Worm (Caenorhabditis elegans) whole organism, L4 larva: ENCODE results near the gene C07D8.5.

Experiments
- F10B5.3 ChIP-seq: sonication (generic microtip); optimal IDR thresholded peaks from 2 replicates; lab custom pipeline; 2016; ENCODE audit warnings: mild to moderate bottlenecking, missing genetic modification characterization, missing compliant biosample characterization
- F26F4.8 ChIP-seq: fragments of 200-800 bp; sonication (Bioruptor generic); conservative IDR thresholded peaks from 2 replicates; pipeline ENCODE4 v1.3.6; 2022; ENCODE audit warnings: missing genetic modification characterization, missing compliant biosample characterization
- F49E8.2 ChIP-seq: sonication (generic microtip); optimal IDR thresholded peaks from 2 replicates; lab custom pipeline; 2016; ENCODE audit warnings: missing compliant biosample characterization, mild to moderate bottlenecking, missing genetic modification characterization, borderline replicate concordance
- T20F7.1 ChIP-seq: fragments of 200-800 bp; sonication (Bioruptor generic); optimal IDR thresholded peaks from 2 replicates; lab custom pipeline; 2018; ENCODE audit warnings: mild to moderate bottlenecking, missing genetic modification characterization, missing compliant biosample characterization
- T26A8.4 ChIP-seq: fragments of 200-800 bp; sonication (Bioruptor generic); IDR thresholded peaks from 2 replicates; pipeline ENCODE4 v1.3.6; 2022; ENCODE audit warnings: missing genetic modification characterization, missing compliant biosample characterization
- Y48G9A.11 ChIP-seq: fragments of 200-800 bp; sonication (Bioruptor generic); IDR thresholded peaks from 2 replicates; pipeline ENCODE4 v1.3.6; 2022; ENCODE audit warnings: missing genetic modification reagents, missing genetic modification characterization, missing compliant biosample characterization
- Y5F2A.4 ChIP-seq: fragments of 200-800 bp; sonication (Bioruptor generic); optimal IDR thresholded peaks from 2 replicates; lab custom pipeline; 2018; ENCODE audit warnings: mild to moderate bottlenecking, missing genetic modification characterization, missing compliant biosample characterization
- ZK546.5 ChIP-seq, 2 experiments: sonication (generic microtip); optimal IDR thresholded peaks; 2 replicates each; lab custom pipeline; 2017; ENCODE audit warnings: missing biosample characterization in 2 of 2, missing genetic modification characterization in 2 of 2
- aha-1 ChIP-seq: fragments of 150-350 bp; peaks from one replicate; lab custom pipeline; 2014; ENCODE audit warnings: missing biosample characterization, missing genetic modification characterization
- ama-1 ChIP-seq: fragments of 150-350 bp; optimal IDR thresholded peaks from 2 replicates; lab custom pipeline; 2014; ENCODE audit warnings: inconsistent platforms, mixed read lengths
- ceh-20 ChIP-seq: fragments of 200-800 bp; sonication (Bioruptor generic); IDR thresholded peaks from 2 replicates; pipeline ENCODE4 v1.3.6; 2022; ENCODE audit warnings: missing genetic modification reagents, missing genetic modification characterization, missing compliant biosample characterization
- daf-16 ChIP-seq, 3 experiments: sonication (generic microtip); optimal IDR thresholded peaks; 2 replicates each; lab custom pipeline; 2016 to 2017; ENCODE audit warnings: missing genetic modification characterization in 3 of 3, missing genetic modification reagents in 3 of 3, mild to moderate bottlenecking in 2 of 3, missing compliant biosample characterization in 2 of 3, missing biosample characterization in 1 of 3, moderate library complexity in 1 of 3
- daf-8 ChIP-seq: fragments of 200-800 bp; sonication (Bioruptor generic); IDR thresholded peaks from 2 replicates; pipeline ENCODE4 v1.3.6; 2022; ENCODE audit warnings: missing genetic modification characterization, missing compliant biosample characterization
- dmd-6 ChIP-seq: fragments of 200-800 bp; sonication (Bioruptor generic); IDR thresholded peaks from 2 replicates; pipeline ENCODE4 v1.3.6; 2022; ENCODE audit warnings: missing genetic modification reagents, missing genetic modification characterization, missing compliant biosample characterization
- dve-1 ChIP-seq: sonication (generic microtip); optimal IDR thresholded peaks from 2 replicates; lab custom pipeline; 2017; ENCODE audit warnings: antibody characterized with exemption, mild to moderate bottlenecking, missing genetic modification characterization, missing compliant biosample characterization; ENCODE audit not compliant: insufficient read depth
- hlh-11 ChIP-seq: fragments of 200-800 bp; sonication (Bioruptor generic); optimal IDR thresholded peaks from 2 replicates; lab custom pipeline; 2018; ENCODE audit warnings: mild to moderate bottlenecking, missing genetic modification characterization, missing compliant biosample characterization
- hlh-30 ChIP-seq: sonication (generic microtip); optimal IDR thresholded peaks from 2 replicates; lab custom pipeline; 2017; ENCODE audit warnings: antibody characterized with exemption, mild to moderate bottlenecking, missing genetic modification characterization, missing compliant biosample characterization; ENCODE audit not compliant: insufficient read depth
- jun-1 ChIP-seq: fragments of 150-350 bp; optimal IDR thresholded peaks from 2 replicates; lab custom pipeline; 2014; ENCODE audit warnings: missing biosample characterization, missing genetic modification reagents, missing genetic modification characterization
- lin-1 ChIP-seq: fragments of 200-800 bp; sonication (Bioruptor generic); IDR thresholded peaks from 2 replicates; pipeline ENCODE4 v1.3.6; 2022; ENCODE audit warnings: missing genetic modification reagents, missing genetic modification characterization, missing compliant biosample characterization
- madf-9 ChIP-seq: fragments of 200-800 bp; sonication (Bioruptor generic); conservative IDR thresholded peaks from 2 replicates; pipeline ENCODE4 v1.3.6; 2022; ENCODE audit warnings: missing genetic modification reagents, missing genetic modification characterization, missing compliant biosample characterization
- mdt-29 ChIP-seq: fragments of 200-800 bp; sonication (Bioruptor generic); IDR thresholded peaks from 2 replicates; pipeline ENCODE4 v1.3.6; 2022; ENCODE audit warnings: missing genetic modification reagents, missing genetic modification characterization, missing compliant biosample characterization
- mep-1 ChIP-seq: fragments of 150-350 bp; sonication (generic microtip); optimal IDR thresholded peaks from 3 replicates; lab custom pipeline; 2014; ENCODE audit warnings: missing biosample characterization, missing genetic modification characterization
- mes-2 ChIP-seq: sonication (generic microtip); optimal IDR thresholded peaks from 2 replicates; lab custom pipeline; 2016; ENCODE audit warnings: missing genotype, mild to moderate bottlenecking, missing genetic modification characterization, missing compliant biosample characterization; ENCODE audit not compliant: poor library complexity, severe bottlenecking
- mxl-2 ChIP-seq: fragments of 200-800 bp; sonication (Bioruptor generic); conservative IDR thresholded peaks from 2 replicates; pipeline ENCODE4 v1.3.6; 2022; ENCODE audit warnings: missing genetic modification reagents, missing genetic modification characterization, missing compliant biosample characterization
- nhr-10 ChIP-seq: fragments of 150-350 bp; optimal IDR thresholded peaks from 2 replicates; lab custom pipeline; 2014; ENCODE audit warnings: missing biosample characterization, missing genetic modification characterization
- nhr-102 ChIP-seq: sonication (generic microtip); optimal IDR thresholded peaks from 2 replicates; lab custom pipeline; 2016; ENCODE audit warnings: mild to moderate bottlenecking, missing genetic modification characterization, moderate library complexity, missing compliant biosample characterization
- nhr-28 ChIP-seq: fragments of 150-350 bp; optimal IDR thresholded peaks from 2 replicates; lab custom pipeline; 2014; ENCODE audit warnings: missing biosample characterization, missing genetic modification characterization
- nhr-6 ChIP-seq: fragments of 150-350 bp; optimal IDR thresholded peaks from 2 replicates; lab custom pipeline; 2014; ENCODE audit warnings: missing biosample characterization, missing genetic modification characterization
- nhr-77 ChIP-seq: fragments of 150-350 bp; optimal IDR thresholded peaks from 2 replicates; lab custom pipeline; 2014; ENCODE audit warnings: missing biosample characterization, missing genetic modification characterization
- pha-4 ChIP-seq, 2 experiments: fragments of 150-350 bp in 1 of 2; fragments of 200-800 bp in 1 of 2; sonication (Bioruptor generic) in 1 of 2; IDR thresholded peaks in 1 of 2; optimal IDR thresholded peaks in 1 of 2; 2 replicates each; pipeline versions ENCODE4 v1.3.6 to Lab custom; 2014 to 2022; ENCODE audit warnings: missing genetic modification characterization in 2 of 2, missing genetic modification reagents in 2 of 2, missing biosample characterization in 1 of 2, missing compliant biosample characterization in 1 of 2
- php-3 ChIP-seq: fragments of 200-800 bp; sonication (Bioruptor generic); IDR thresholded peaks from 2 replicates; pipeline ENCODE4 v1.3.6; 2022; ENCODE audit warnings: missing genetic modification reagents, missing genetic modification characterization, missing compliant biosample characterization
- pqm-1 ChIP-seq: sonication (generic microtip); optimal IDR thresholded peaks from 2 replicates; lab custom pipeline; 2017; ENCODE audit warnings: missing biosample characterization, missing genetic modification characterization
- saeg-2 ChIP-seq: fragments of 200-800 bp; sonication (Bioruptor generic); IDR thresholded peaks from 2 replicates; pipeline ENCODE4 v1.3.6; 2022; ENCODE audit warnings: missing genetic modification reagents, missing genetic modification characterization, missing compliant biosample characterization
- skn-1 ChIP-seq: fragments of 150-350 bp; optimal IDR thresholded peaks from 2 replicates; lab custom pipeline; 2014; ENCODE audit warnings: missing biosample characterization, missing genetic modification characterization
- spr-3 ChIP-seq: fragments of 200-800 bp; sonication (Bioruptor generic); optimal IDR thresholded peaks from 2 replicates; lab custom pipeline; 2018; ENCODE audit warnings: mild to moderate bottlenecking, missing genetic modification characterization, missing compliant biosample characterization
- tra-1 ChIP-seq: fragments of 200-800 bp; sonication (Bioruptor generic); IDR thresholded peaks from 2 replicates; pipeline ENCODE4 v1.3.6; 2022; ENCODE audit warnings: missing genetic modification reagents, missing genetic modification characterization, missing compliant biosample characterization
- unc-62 ChIP-seq, 3 experiments: fragments of 150-350 bp in 1 of 3; sonication (generic microtip); optimal IDR thresholded peaks in 2 of 3; peaks in 1 of 3; 1 replicate in 1 of 3; 2 replicates in 2 of 3; lab custom pipeline; 2014 to 2017; ENCODE audit warnings: missing biosample characterization in 3 of 3, missing genetic modification characterization in 3 of 3, missing genetic modification reagents in 3 of 3, missing genotype in 1 of 3
- zag-1 ChIP-seq: fragments of 150-350 bp; optimal IDR thresholded peaks from 2 replicates; lab custom pipeline; 2014; ENCODE audit warnings: missing biosample characterization, missing genetic modification characterization
- zfp-2 ChIP-seq: sonication (generic microtip); optimal IDR thresholded peaks from 2 replicates; lab custom pipeline; 2016; ENCODE audit warnings: mild to moderate bottlenecking, missing genetic modification characterization, missing compliant biosample characterization
- zfp-3 ChIP-seq: fragments of 200-800 bp; sonication (Bioruptor generic); conservative IDR thresholded peaks from 2 replicates; pipeline ENCODE4 v1.3.6; 2022; ENCODE audit warnings: missing genetic modification reagents, missing genetic modification characterization, missing compliant biosample characterization

Gene C07D8.5

DNA sequence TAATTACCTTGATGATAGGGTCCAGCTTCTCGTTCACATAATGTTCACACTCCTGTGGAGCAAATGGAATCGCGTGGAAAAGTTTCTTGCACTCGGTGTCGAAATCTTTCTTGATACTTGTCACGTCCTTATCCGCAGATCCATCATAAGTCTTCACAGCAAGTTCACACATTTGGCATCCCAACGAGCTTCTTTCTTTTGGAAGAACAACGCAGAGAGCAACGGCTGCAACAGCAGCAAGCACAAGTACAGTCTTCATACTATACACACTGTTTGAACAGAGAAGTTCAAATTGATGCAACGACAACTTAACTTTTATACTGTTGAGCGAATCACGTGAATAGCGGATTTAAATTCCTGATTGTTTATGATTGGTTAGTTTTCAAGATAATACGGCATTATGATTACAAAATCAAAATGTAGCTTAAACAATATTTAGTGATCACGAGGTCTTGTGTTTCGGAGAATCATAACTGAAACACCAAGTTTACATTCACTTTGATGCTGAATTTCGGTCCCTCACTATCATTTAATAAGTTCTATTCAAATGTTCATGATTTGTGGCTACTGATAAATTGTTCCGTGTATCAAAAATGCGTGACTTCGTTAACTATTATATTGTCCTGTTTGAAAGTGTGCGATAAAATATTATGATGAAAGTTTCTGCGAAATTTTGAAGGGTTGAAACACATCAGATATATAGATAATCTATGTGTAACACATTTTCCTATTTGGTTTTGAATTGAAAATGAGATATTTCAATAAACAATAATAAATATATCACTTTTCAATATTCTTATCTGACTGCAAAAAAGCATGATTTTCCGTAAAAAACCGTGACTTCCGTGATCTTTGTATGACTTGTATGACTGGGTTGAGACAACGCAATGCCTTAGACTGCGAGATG, 27.1 kb upstream of the C07D8.5 start, which contains the start of the genes spp-2 and spp-6:
Gene spp-2, minus strand, starts transcription at position 334 of the 907 bp plus-strand sequence.
Gene spp-6, plus strand, starts transcription at position 857 of the 907 bp plus-strand sequence.
- TF ChIP-seq T26A8.4 (GFP tag; lab: Robert Waterston, UW) (peak; percentile 63; the same call in 1 of the 2 replicates), skn-1 (tag; lab: Kevin White, UChicago) (no peak), T20F7.1 (GFP tag; lab: Kevin White, UChicago) (no peak), daf-16 (GFP tag; optimal IDR thresholded peaks at IDR 0.05; lab: Kevin White, UChicago) (no peak), daf-16 (tag; optimal IDR thresholded peaks at IDR 0.05; lab: Kevin White, UChicago) (peak; percentile 89), jun-1 (tag; lab: Kevin White, UChicago) (no peak), saeg-2 (GFP tag; lab: Robert Waterston, UW) (peak; percentile 75; the same call in 1 of the 2 replicates), dve-1 (tag; lab: Kevin White, UChicago) (peak; percentile 86), nhr-28 (tag; lab: Kevin White, UChicago) (peak; percentile 38), F10B5.3 (tag; lab: Kevin White, UChicago) (no peak), ZK546.5 (tag; optimal IDR thresholded peaks at IDR 0.05; lab: Kevin White, UChicago) (no peak), madf-9 (GFP tag; lab: Robert Waterston, UW) (no peak), mdt-29 (peak; percentile 21; the same call in 1 of the 2 replicates), nhr-6 (tag; lab: Kevin White, UChicago) (peak; percentile 53), ama-1 (lab: Kevin White, UChicago) (peak; percentile 7), zag-1 (tag; lab: Kevin White, UChicago) (no peak), mes-2 (peak; percentile 29), spr-3 (GFP tag; lab: Kevin White, UChicago) (no peak), hlh-11 (peak; percentile 65), pha-4 (GFP tag; IDR thresholded peaks at IDR 0.05; lab: Robert Waterston, UW) (peak; percentile 16; the same call in 1 of the 2 replicates), pha-4 (tag; optimal IDR thresholded peaks at IDR 0.05; lab: Kevin White, UChicago) (no peak), dmd-6 (GFP tag; lab: Robert Waterston, UW) (peak; percentile 76), ceh-20 (GFP tag; lab: Robert Waterston, UW) (peak; percentile 55; the same call in 1 of the 2 replicates), nhr-102 (tag; lab: Kevin White, UChicago) (peak; percentile 10), F49E8.2 (no peak), nhr-10 (tag; lab: Kevin White, UChicago) (peak; percentile 12), pqm-1 (peak; percentile 96), unc-62 (GFP tag; optimal IDR thresholded peaks at IDR 0.05 in 1 of 2; lab: Kevin White, UChicago) (peak in 1 of 2 experiments; percentile 88), unc-62 (tag; optimal IDR thresholded peaks at IDR 0.05; lab: Kevin White, UChicago) (no peak), mxl-2 (no peak), nhr-77 (tag; lab: Kevin White, UChicago) (peak; percentile 0)

DNA sequence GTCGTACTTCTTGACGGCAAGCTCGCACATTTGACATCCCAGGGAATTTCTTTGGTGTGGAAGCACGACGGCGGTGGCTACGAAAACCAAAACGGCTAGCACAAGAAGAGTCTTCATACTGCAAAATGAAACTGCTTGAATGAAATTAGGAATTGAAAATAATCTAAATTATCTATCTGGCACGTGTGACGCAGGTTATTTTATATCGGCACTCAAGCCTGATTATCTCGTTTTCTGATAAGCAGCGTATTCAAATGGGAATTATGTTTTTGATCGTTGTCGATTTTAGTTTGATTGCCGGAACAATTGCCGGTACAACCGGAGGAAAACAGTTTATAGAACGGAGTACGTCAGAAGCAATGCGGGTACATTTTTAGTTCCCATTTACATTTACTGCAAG, 25.2 kb upstream of the C07D8.5 start, which contains the start of gene spp-4:
Gene spp-4, minus strand, starts transcription at position 118 of the 400 bp plus-strand sequence.
- peak; percentile 62 for TF ChIP-seq dmd-6 (GFP tag; lab: Robert Waterston, UW)
- TF ChIP-seq Y48G9A.11 (GFP tag; lab: Robert Waterston, UW) = no peak
- no peak for TF ChIP-seq zfp-2 (tag; lab: Kevin White, UChicago)
- no peak for TF ChIP-seq daf-16 (GFP tag; optimal IDR thresholded peaks at IDR 0.05; lab: Kevin White, UChicago)
- peak; percentile 78 for TF ChIP-seq daf-16 (tag; optimal IDR thresholded peaks at IDR 0.05; lab: Kevin White, UChicago)
- peak; percentile 3 for TF ChIP-seq hlh-11

DNA sequence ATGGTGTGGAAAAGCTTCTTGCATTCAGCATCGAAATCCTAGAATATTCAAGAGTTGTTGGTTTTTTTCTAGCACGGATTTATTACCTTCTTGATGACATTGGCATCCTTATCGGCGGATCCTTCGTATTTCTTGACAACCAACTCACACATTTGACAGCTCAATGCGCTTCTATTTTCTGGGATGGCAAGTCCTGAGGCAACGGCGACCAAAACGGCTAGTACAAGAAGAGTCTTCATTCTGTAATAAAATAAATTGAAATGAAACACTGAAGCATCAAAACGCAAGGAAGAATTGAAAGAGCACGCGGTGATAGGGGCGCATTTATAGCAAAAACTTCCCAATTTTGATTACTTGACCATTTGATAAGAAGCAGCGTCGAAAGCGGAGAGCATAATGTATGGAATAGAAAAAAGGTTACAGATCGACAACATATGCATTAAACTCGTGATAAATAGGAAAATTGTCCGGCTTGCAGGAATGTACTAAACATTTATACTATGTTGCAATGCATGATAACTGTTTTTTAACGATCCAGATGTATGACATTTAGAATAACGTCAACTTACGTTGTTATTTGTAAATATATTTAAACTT, 23.6 kb upstream of the C07D8.5 start, which contains the start of gene spp-5:
Gene spp-5, minus strand, starts transcription at position 240 of the 597 bp plus-strand sequence.
- TF ChIP-seq hlh-30 = peak; percentile 53
- TF ChIP-seq lin-1 = 0 out of 2 replicates have a peak, but pooled peaks have one; percentile 12
- TF ChIP-seq nhr-77 (tag; lab: Kevin White, UChicago) = peak; percentile 92
- peak; percentile 19 for TF ChIP-seq mep-1 (tag; lab: Kevin White, UChicago)
- TF ChIP-seq php-3 = peak; percentile 90
- TF ChIP-seq nhr-28 (tag; lab: Kevin White, UChicago) = peak; percentile 77
- TF ChIP-seq dmd-6 (GFP tag; lab: Robert Waterston, UW) = peak; percentile 90
- TF ChIP-seq mes-2 = peak; percentile 32
- no peak for TF ChIP-seq F26F4.8 (GFP tag; lab: Robert Waterston, UW)
- peak; percentile 89 for TF ChIP-seq aha-1 (tag; lab: Kevin White, UChicago)
- TF ChIP-seq zfp-2 (tag; lab: Kevin White, UChicago) = no peak
- no peak for TF ChIP-seq daf-8 (GFP tag; lab: Robert Waterston, UW)
- TF ChIP-seq tra-1 (GFP tag; lab: Robert Waterston, UW) = peak; percentile 83
- peak; percentile 55 for TF ChIP-seq T20F7.1 (GFP tag; lab: Kevin White, UChicago)
- TF ChIP-seq unc-62 (GFP tag; optimal IDR thresholded peaks at IDR 0.05 in 1 of 2; lab: Kevin White, UChicago) = peak in 1 of 2 experiments; percentile 62
- TF ChIP-seq unc-62 (tag; optimal IDR thresholded peaks at IDR 0.05; lab: Kevin White, UChicago) = no peak
- peak; percentile 39 for TF ChIP-seq nhr-102 (tag; lab: Kevin White, UChicago)
- TF ChIP-seq ceh-20 (GFP tag; lab: Robert Waterston, UW) = no peak
- TF ChIP-seq Y5F2A.4 = no peak
- TF ChIP-seq zfp-3 (GFP tag; lab: Robert Waterston, UW) = no peak
